Worm (Caenorhabditis elegans) whole organism, L2 larva: Measurements from ENCODE around the gene F46H6.5.

Experiments
- C34F6.9 ChIP-seq: fragments of 150-350 bp; optimal IDR thresholded peaks from 2 replicates; lab custom pipeline; 2014; ENCODE audit warnings: missing biosample characterization, missing genetic modification characterization
- F13H6.1 ChIP-seq: sonication (generic microtip); optimal IDR thresholded peaks from 2 replicates; lab custom pipeline; 2016; ENCODE audit warnings: missing genetic modification characterization, missing compliant biosample characterization
- R02D3.7 ChIP-seq: fragments of 150-350 bp; optimal IDR thresholded peaks from 2 replicates; lab custom pipeline; 2014; ENCODE audit warnings: missing biosample characterization, missing genetic modification characterization
- Y55F3AM.14 ChIP-seq: fragments of 200-800 bp; sonication (Bioruptor generic); optimal IDR thresholded peaks from 2 replicates; lab custom pipeline; 2018; ENCODE audit warnings: mild to moderate bottlenecking, missing genetic modification characterization, missing compliant biosample characterization
- ZK546.5 ChIP-seq: sonication (generic microtip); optimal IDR thresholded peaks from 2 replicates; lab custom pipeline; 2017; ENCODE audit warnings: missing biosample characterization, missing genetic modification characterization
- alr-1 ChIP-seq: fragments of 150-350 bp; optimal IDR thresholded peaks from 2 replicates; lab custom pipeline; 2014; ENCODE audit warnings: missing biosample characterization, missing genetic modification characterization
- aly-2 ChIP-seq: fragments of 150-350 bp; optimal IDR thresholded peaks from 2 replicates; lab custom pipeline; 2014; ENCODE audit warnings: missing biosample characterization, missing genetic modification characterization
- ama-1 ChIP-seq: fragments of 150-350 bp; optimal IDR thresholded peaks from 2 replicates; lab custom pipeline; 2018; ENCODE audit warnings: inconsistent platforms
- blmp-1 ChIP-seq: sonication (generic microtip); optimal IDR thresholded peaks from 2 replicates; lab custom pipeline; 2017; ENCODE audit warnings: missing genetic modification characterization, mild to moderate bottlenecking, missing compliant biosample characterization, antibody characterized with exemption, moderate library complexity; ENCODE audit not compliant: insufficient read depth
- ceh-16 ChIP-seq: fragments of 150-350 bp; optimal IDR thresholded peaks from 2 replicates; lab custom pipeline; 2014; ENCODE audit warnings: missing biosample characterization, missing genetic modification characterization
- ceh-82 ChIP-seq: fragments of 150-350 bp; optimal IDR thresholded peaks from 2 replicates; lab custom pipeline; 2014; ENCODE audit warnings: missing biosample characterization, missing genetic modification characterization
- crh-2 ChIP-seq: sonication (generic microtip); optimal IDR thresholded peaks from 2 replicates; lab custom pipeline; 2017; ENCODE audit warnings: missing biosample characterization, missing genetic modification characterization
- dmd-4 ChIP-seq: sonication (generic microtip); optimal IDR thresholded peaks from 2 replicates; lab custom pipeline; 2017; ENCODE audit warnings: missing biosample characterization, missing genetic modification characterization
- egl-27 ChIP-seq: sonication (generic microtip); optimal IDR thresholded peaks from 3 replicates; lab custom pipeline; 2017; ENCODE audit warnings: missing biosample characterization, missing genetic modification reagents, missing genetic modification characterization
- elt-1 ChIP-seq: fragments of 150-350 bp; optimal IDR thresholded peaks from 2 replicates; lab custom pipeline; 2014; ENCODE audit warnings: missing biosample characterization, missing genetic modification characterization
- elt-3 ChIP-seq: sonication (generic microtip); optimal IDR thresholded peaks from 2 replicates; lab custom pipeline; 2017; ENCODE audit warnings: missing biosample characterization, missing genetic modification characterization
- fos-1 ChIP-seq: fragments of 150-350 bp; optimal IDR thresholded peaks from 2 replicates; lab custom pipeline; 2014; ENCODE audit warnings: missing biosample characterization, missing genetic modification characterization
- gmeb-1 ChIP-seq: fragments of 150-350 bp; optimal IDR thresholded peaks from 2 replicates; lab custom pipeline; 2014; ENCODE audit warnings: missing biosample characterization, missing genetic modification characterization
- lin-11 ChIP-seq: fragments of 150-350 bp; sonication (generic microtip); optimal IDR thresholded peaks from 2 replicates; lab custom pipeline; 2014; ENCODE audit warnings: missing biosample characterization, missing genetic modification characterization, inconsistent platforms, mixed read lengths
- lin-13 ChIP-seq: fragments of 150-350 bp; optimal IDR thresholded peaks from 2 replicates; lab custom pipeline; 2014; ENCODE audit warnings: missing biosample characterization, missing genetic modification reagents, missing genetic modification characterization
- lin-39 ChIP-seq: fragments of 150-350 bp; optimal IDR thresholded peaks from 2 replicates; lab custom pipeline; 2014; ENCODE audit warnings: missing biosample characterization, missing genetic modification reagents, missing genetic modification characterization
- lsy-2 ChIP-seq, 2 experiments: fragments of 150-350 bp in 1 of 2; sonication (generic microtip) in 1 of 2; optimal IDR thresholded peaks; 2 replicates each; lab custom pipeline; 2014 to 2017; ENCODE audit warnings: missing biosample characterization in 2 of 2, missing genetic modification characterization in 2 of 2
- mab-5 ChIP-seq: fragments of 150-350 bp; optimal IDR thresholded peaks from 2 replicates; lab custom pipeline; 2014; ENCODE audit warnings: missing biosample characterization, missing genetic modification characterization
- mbf-1 ChIP-seq: sonication (generic microtip); optimal IDR thresholded peaks from 2 replicates; lab custom pipeline; 2017; ENCODE audit warnings: missing biosample characterization, missing genetic modification characterization
- mdl-1 ChIP-seq, 2 experiments: fragments of 150-350 bp in 1 of 2; sonication (generic microtip) in 1 of 2; optimal IDR thresholded peaks; 2 replicates each; lab custom pipeline; 2017; ENCODE audit warnings: missing biosample characterization in 2 of 2, missing genetic modification characterization in 2 of 2
- nhr-10 ChIP-seq: sonication (generic microtip); optimal IDR thresholded peaks from 2 replicates; lab custom pipeline; 2017; ENCODE audit warnings: missing biosample characterization, missing genetic modification characterization
- nhr-11 ChIP-seq: fragments of 150-350 bp; optimal IDR thresholded peaks from 2 replicates; lab custom pipeline; 2014; ENCODE audit warnings: missing biosample characterization, missing genetic modification characterization
- nhr-12 ChIP-seq: fragments of 150-350 bp; optimal IDR thresholded peaks from 2 replicates; lab custom pipeline; 2014; ENCODE audit warnings: missing biosample characterization, missing genetic modification characterization
- nhr-129 ChIP-seq: fragments of 150-350 bp; optimal IDR thresholded peaks from 2 replicates; lab custom pipeline; 2014; ENCODE audit warnings: missing biosample characterization, missing genetic modification characterization
- nhr-21 ChIP-seq: fragments of 150-350 bp; optimal IDR thresholded peaks from 2 replicates; lab custom pipeline; 2014; ENCODE audit warnings: missing biosample characterization, missing genetic modification characterization
- nhr-23 ChIP-seq: fragments of 150-350 bp; optimal IDR thresholded peaks from 2 replicates; lab custom pipeline; 2014; ENCODE audit warnings: missing biosample characterization, missing genetic modification reagents, missing genetic modification characterization
- nhr-237 ChIP-seq: fragments of 150-350 bp; optimal IDR thresholded peaks from 2 replicates; lab custom pipeline; 2014; ENCODE audit warnings: missing biosample characterization, missing genetic modification characterization
- nhr-25 ChIP-seq: fragments of 150-350 bp; sonication (generic microtip); optimal IDR thresholded peaks from 3 replicates; lab custom pipeline; 2014; ENCODE audit warnings: missing biosample characterization, missing genetic modification characterization
- nhr-6 ChIP-seq: fragments of 150-350 bp; optimal IDR thresholded peaks from 2 replicates; lab custom pipeline; 2014; ENCODE audit warnings: missing biosample characterization, missing genetic modification characterization
- nhr-77 ChIP-seq: fragments of 150-350 bp; optimal IDR thresholded peaks from 2 replicates; lab custom pipeline; 2014; ENCODE audit warnings: missing biosample characterization, missing genetic modification characterization
- peb-1 ChIP-seq: fragments of 150-350 bp; optimal IDR thresholded peaks from 2 replicates; lab custom pipeline; 2014; ENCODE audit warnings: missing biosample characterization, missing genetic modification characterization
- sem-4 ChIP-seq: fragments of 150-350 bp; optimal IDR thresholded peaks from 2 replicates; lab custom pipeline; 2014; ENCODE audit warnings: missing biosample characterization, missing genetic modification reagents, missing genetic modification characterization
- skn-1 ChIP-seq: sonication (generic microtip); optimal IDR thresholded peaks from 2 replicates; lab custom pipeline; 2017; ENCODE audit warnings: missing biosample characterization, missing genetic modification characterization
- sma-3 ChIP-seq: sonication (generic microtip); optimal IDR thresholded peaks from 2 replicates; lab custom pipeline; 2016; ENCODE audit warnings: missing genetic modification reagents, missing genetic modification characterization, missing compliant biosample characterization
- sma-9 ChIP-seq, 2 experiments: fragments of 150-350 bp in 1 of 2; sonication (generic microtip) in 1 of 2; optimal IDR thresholded peaks; 2 replicates each; lab custom pipeline; 2014 to 2016; ENCODE audit warnings: missing genetic modification characterization in 2 of 2, mild to moderate bottlenecking in 1 of 2, missing biosample characterization in 1 of 2, missing compliant biosample characterization in 1 of 2, missing genetic modification reagents in 1 of 2, moderate library complexity in 1 of 2
- snpc-4 ChIP-seq: fragments of 150-350 bp; optimal IDR thresholded peaks from 2 replicates; lab custom pipeline; 2014; ENCODE audit warnings: missing biosample characterization, missing genetic modification characterization
- unc-39 ChIP-seq: fragments of 150-350 bp; optimal IDR thresholded peaks from 2 replicates; lab custom pipeline; 2014; ENCODE audit warnings: missing biosample characterization, missing genetic modification characterization
- unc-55 ChIP-seq: fragments of 150-350 bp; sonication (generic microtip); optimal IDR thresholded peaks from 3 replicates; lab custom pipeline; 2014; ENCODE audit warnings: missing biosample characterization, missing genetic modification reagents, missing genetic modification characterization
- unc-62 ChIP-seq: fragments of 150-350 bp; optimal IDR thresholded peaks from 2 replicates; lab custom pipeline; 2014; ENCODE audit warnings: missing biosample characterization, missing genetic modification reagents, missing genetic modification characterization
- zag-1 ChIP-seq: fragments of 150-350 bp; optimal IDR thresholded peaks from 2 replicates; lab custom pipeline; 2014; ENCODE audit warnings: missing biosample characterization, missing genetic modification characterization
- ztf-1 ChIP-seq: fragments of 200-800 bp; sonication (Bioruptor generic); conservative IDR thresholded peaks from 2 replicates; pipeline ENCODE4 v1.3.6; 2022; ENCODE audit warnings: missing genetic modification characterization, missing compliant biosample characterization
- ztf-11 ChIP-seq: sonication (generic microtip); optimal IDR thresholded peaks from 2 replicates; lab custom pipeline; 2017; ENCODE audit warnings: missing biosample characterization, missing genetic modification characterization
- ztf-4 ChIP-seq: fragments of 150-350 bp; optimal IDR thresholded peaks from 2 replicates; lab custom pipeline; 2014; ENCODE audit warnings: missing biosample characterization, missing genetic modification characterization

Gene F46H6.5

ce11 chrX:4444073-4444472 lies 47.9 kb downstream of the F46H6.5 start:
- TF ChIP-seq ceh-82 (tag; lab: Kevin White, UChicago) (no peak), fos-1 (peak; percentile 29), mdl-1 (tag; optimal IDR thresholded peaks at IDR 0.05; lab: Kevin White, UChicago) (peak in 1 of 2 experiments; percentile 51), nhr-6 (tag; lab: Kevin White, UChicago) (no peak), unc-62 (GFP tag; lab: Kevin White, UChicago) (no peak), R02D3.7 (no peak), nhr-10 (tag; lab: Kevin White, UChicago) (no peak), nhr-77 (tag; lab: Kevin White, UChicago) (no peak), ceh-16 (tag; lab: Kevin White, UChicago) (no peak), nhr-11 (no peak), F13H6.1 (tag; lab: Kevin White, UChicago) (peak; percentile 55), mbf-1 (no peak), elt-3 (tag; lab: Kevin White, UChicago) (no peak), elt-1 (tag; lab: Kevin White, UChicago) (no peak), nhr-237 (tag; lab: Kevin White, UChicago) (no peak), lin-39 (tag; lab: Kevin White, UChicago) (no peak), nhr-23 (tag; lab: Kevin White, UChicago) (no peak), peb-1 (no peak), alr-1 (no peak), sma-9 (GFP tag; optimal IDR thresholded peaks at IDR 0.05; lab: Kevin White, UChicago) (peak; percentile 76), sma-9 (tag; optimal IDR thresholded peaks at IDR 0.05; lab: Kevin White, UChicago) (no peak), nhr-21 (tag; lab: Kevin White, UChicago) (peak; percentile 41), nhr-12 (tag; lab: Kevin White, UChicago) (no peak), Y55F3AM.14 (GFP tag; lab: Kevin White, UChicago) (no peak), ZK546.5 (tag; lab: Kevin White, UChicago) (no peak), ama-1 (lab: Kevin White, UChicago) (no peak), sem-4 (tag; lab: Kevin White, UChicago) (peak; percentile 20), snpc-4 (tag; lab: Kevin White, UChicago) (peak; percentile 3), unc-55 (GFP tag; lab: Kevin White, UChicago) (peak; percentile 62), dmd-4 (tag; lab: Kevin White, UChicago) (no peak), blmp-1 (tag; lab: Kevin White, UChicago) (no peak), ztf-11 (no peak), aly-2 (tag; lab: Kevin White, UChicago) (no peak), unc-39 (tag; lab: Kevin White, UChicago) (no peak), skn-1 (tag; lab: Kevin White, UChicago) (no peak), sma-3 (no peak), nhr-25 (tag; lab: Kevin White, UChicago) (no peak), lsy-2 (tag; optimal IDR thresholded peaks at IDR 0.05; lab: Kevin White, UChicago) (peak in 1 of 2 experiments; percentile 42), gmeb-1 (peak; percentile 41), zag-1 (no peak), egl-27 (tag; lab: Kevin White, UChicago) (peak; percentile 45), nhr-129 (peak; percentile 70), lin-11 (tag; lab: Kevin White, UChicago) (no peak), lin-13 (GFP tag; lab: Kevin White, UChicago) (peak; percentile 32), mab-5 (tag; lab: Kevin White, UChicago) (no peak), crh-2 (tag; lab: Kevin White, UChicago) (peak; percentile 44), C34F6.9 (peak; percentile 27), ztf-1 (no peak), ztf-4 (no peak)
